Fruit fly (Drosophila melanogaster) whole organism, embryonic: ENCODE results near the gene CG42307.
A peak's percentile ranks its signal among the peaks of the same experiment; 100 is the strongest.

Experiments
- Blimp-1 ChIP-seq: fragments of 200-800 bp; sonication (Bioruptor generic); optimal IDR thresholded peaks from 3 replicates; lab custom pipeline; 2018; ENCODE audit warnings: missing biosample characterization, missing genetic modification characterization, mild to moderate bottlenecking, moderate library complexity, missing genetic modification reagents
- CG1024 ChIP-seq: fragments of 200-800 bp; sonication (Bioruptor generic); IDR thresholded peaks from 2 replicates; pipeline ENCODE4 v1.3.6; 2022; ENCODE audit warnings: missing biosample characterization, missing genetic modification characterization
- CG10462 ChIP-seq: fragments of 200-800 bp; sonication (Bioruptor generic); optimal IDR thresholded peaks from 2 replicates; lab custom pipeline; 2016; ENCODE audit warnings: missing biosample characterization, missing genetic modification characterization
- CG11398 ChIP-seq: fragments of 200-800 bp; sonication (Bioruptor generic); optimal IDR thresholded peaks from 2 replicates; lab custom pipeline; 2016; ENCODE audit warnings: missing biosample characterization, missing genetic modification characterization
- CG12391 ChIP-seq: fragments of 200-800 bp; sonication (Bioruptor generic); optimal IDR thresholded peaks from 3 replicates; lab custom pipeline; 2018; ENCODE audit warnings: missing biosample characterization, mild to moderate bottlenecking, missing genetic modification characterization, moderate library complexity
- CG14710 ChIP-seq: fragments of 200-800 bp; sonication (Bioruptor generic); optimal IDR thresholded peaks from 3 replicates; lab custom pipeline; 2019; ENCODE audit warnings: missing biosample characterization, mild to moderate bottlenecking, missing genetic modification characterization, moderate library complexity
- CG15011 ChIP-seq: fragments of 200-800 bp; sonication (Bioruptor generic); optimal IDR thresholded peaks from 3 replicates; lab custom pipeline; 2018; ENCODE audit warnings: missing biosample characterization, mild to moderate bottlenecking, missing genetic modification characterization
- CG15073 ChIP-seq: fragments of 200-800 bp; sonication (Bioruptor generic); optimal IDR thresholded peaks from 2 replicates; lab custom pipeline; 2016; ENCODE audit warnings: missing biosample characterization, missing genetic modification characterization
- CG15479 ChIP-seq: fragments of 200-800 bp; sonication (Bioruptor generic); optimal IDR thresholded peaks from 3 replicates; lab custom pipeline; 2019; ENCODE audit warnings: missing biosample characterization, mild to moderate bottlenecking, missing genetic modification characterization, moderate library complexity
- CG16863 ChIP-seq: fragments of 200-800 bp; sonication (Bioruptor generic); optimal IDR thresholded peaks from 3 replicates; lab custom pipeline; 2016; ENCODE audit warnings: missing biosample characterization, missing genetic modification characterization
- CG17328 ChIP-seq: fragments of 200-800 bp; sonication (Bioruptor generic); IDR thresholded peaks from 2 replicates; pipeline ENCODE4 v1.3.6; 2022; ENCODE audit warnings: missing biosample characterization, missing genetic modification characterization
- CG2875 ChIP-seq: fragments of 200-800 bp; sonication (Bioruptor generic); optimal IDR thresholded peaks from 2 replicates; lab custom pipeline; 2017; ENCODE audit warnings: missing biosample characterization, mild to moderate bottlenecking, missing genetic modification characterization, missing genetic modification reagents
- CG30403 ChIP-seq: fragments of 200-800 bp; sonication (Bioruptor generic); optimal IDR thresholded peaks from 3 replicates; lab custom pipeline; 2016; ENCODE audit warnings: missing biosample characterization, missing genetic modification characterization
- CG30431 ChIP-seq: fragments of 200-800 bp; sonication (Bioruptor generic); optimal IDR thresholded peaks from 2 replicates; lab custom pipeline; 2017; ENCODE audit warnings: missing biosample characterization, missing genetic modification characterization
- CG33213 ChIP-seq: fragments of 200-800 bp; sonication (Bioruptor generic); optimal IDR thresholded peaks from 3 replicates; lab custom pipeline; 2016; ENCODE audit warnings: missing biosample characterization, missing genetic modification characterization
- CG5180 ChIP-seq: fragments of 200-800 bp; sonication (Bioruptor generic); optimal IDR thresholded peaks from 3 replicates; lab custom pipeline; 2017; ENCODE audit warnings: missing biosample characterization, missing genetic modification characterization, mild to moderate bottlenecking, moderate library complexity, missing genetic modification reagents
- CG5245 ChIP-seq: fragments of 200-800 bp; sonication (Bioruptor generic); optimal IDR thresholded peaks from 3 replicates; lab custom pipeline; 2016; ENCODE audit warnings: missing biosample characterization, missing genetic modification characterization
- CG6813 ChIP-seq: fragments of 200-800 bp; sonication (Bioruptor generic); optimal IDR thresholded peaks from 2 replicates; lab custom pipeline; 2017; ENCODE audit warnings: missing biosample characterization, missing genetic modification characterization, mild to moderate bottlenecking, moderate library complexity, missing genetic modification reagents
- CG7928 ChIP-seq: fragments of 200-800 bp; sonication (Bioruptor generic); optimal IDR thresholded peaks from 2 replicates; lab custom pipeline; 2017; ENCODE audit warnings: missing biosample characterization, mild to moderate bottlenecking, missing genetic modification characterization
- CG7987 ChIP-seq: fragments of 200-800 bp; sonication (Bioruptor generic); optimal IDR thresholded peaks from 2 replicates; lab custom pipeline; 2018; ENCODE audit warnings: missing biosample characterization, mild to moderate bottlenecking, missing genetic modification characterization, moderate library complexity
- CG9932 ChIP-seq: fragments of 200-800 bp; sonication (Bioruptor generic); IDR thresholded peaks from 2 replicates; pipeline ENCODE4 v1.3.6; 2022; ENCODE audit warnings: missing biosample characterization, missing genetic modification characterization
- D19A ChIP-seq: fragments of 200-800 bp; optimal IDR thresholded peaks from 3 replicates; lab custom pipeline; 2019; ENCODE audit warnings: missing biosample characterization, mild to moderate bottlenecking, missing genetic modification characterization, moderate library complexity
- Deaf1 ChIP-seq: fragments of 200-800 bp; optimal IDR thresholded peaks from 3 replicates; lab custom pipeline; 2019; ENCODE audit warnings: missing biosample characterization, mild to moderate bottlenecking, missing genetic modification characterization, moderate library complexity
- HLH4C ChIP-seq: fragments of 200-800 bp; sonication (Bioruptor generic); IDR thresholded peaks from 3 replicates; pipeline ENCODE4 v1.3.6; 2022; ENCODE audit warnings: missing biosample characterization, missing genetic modification characterization; ENCODE audit not compliant: partially characterized antibody
- Hr3 ChIP-seq: fragments of 200-800 bp; sonication (Bioruptor generic); optimal IDR thresholded peaks from 3 replicates; lab custom pipeline; 2016; ENCODE audit warnings: missing biosample characterization, missing genetic modification characterization
- Lim3 ChIP-seq: fragments of 200-800 bp; sonication (Bioruptor generic); IDR thresholded peaks from 2 replicates; pipeline ENCODE4 v1.3.6; 2022; ENCODE audit warnings: missing biosample characterization, missing genetic modification characterization
- Med ChIP-seq: fragments of 200-800 bp; sonication (Bioruptor generic); peaks from one replicate; lab custom pipeline; 2016; ENCODE audit warnings: missing biosample characterization, missing genetic modification characterization, mild to moderate bottlenecking, inconsistent platforms, moderate library complexity
- Trl ChIP-seq, 3 experiments: fragments of >200 bp in 2 of 3; fragments of 200-800 bp in 1 of 3; sonication (Bioruptor generic) in 1 of 3; optimal IDR thresholded peaks; 2 replicates in 1 of 3; 3 replicates in 2 of 3; lab custom pipeline; 2016 to 2017; ENCODE audit warnings: missing biosample characterization in 1 of 3, missing genetic modification characterization in 1 of 3
- ab ChIP-seq: fragments of 200-800 bp; sonication (Bioruptor generic); optimal IDR thresholded peaks from 2 replicates; lab custom pipeline; 2016; ENCODE audit warnings: missing biosample characterization, missing genetic modification characterization
- ap ChIP-seq: fragments of 200-800 bp; sonication (Bioruptor generic); IDR thresholded peaks from 2 replicates; pipeline ENCODE4 v1.3.6; 2022; ENCODE audit warnings: missing biosample characterization, missing genetic modification characterization
- ato ChIP-seq: fragments of 200-800 bp; sonication (Bioruptor generic); IDR thresholded peaks from 2 replicates; pipeline ENCODE4 v1.3.6; 2022; ENCODE audit warnings: missing biosample characterization, missing genetic modification characterization; ENCODE audit not compliant: partially characterized antibody
- az2 ChIP-seq: fragments of 200-800 bp; sonication (Bioruptor generic); optimal IDR thresholded peaks from 3 replicates; lab custom pipeline; 2016; ENCODE audit warnings: missing biosample characterization, missing genetic modification characterization
- cad ChIP-seq: fragments of >200 bp; optimal IDR thresholded peaks from 2 replicates; lab custom pipeline; 2017; ENCODE audit warnings: missing biosample characterization, missing genetic modification characterization
- chn ChIP-seq: fragments of 200-800 bp; sonication (Bioruptor generic); optimal IDR thresholded peaks from 2 replicates; lab custom pipeline; 2016; ENCODE audit warnings: missing biosample characterization, missing genetic modification characterization
- da ChIP-seq: fragments of 200-800 bp; sonication (Bioruptor generic); optimal IDR thresholded peaks from 2 replicates; lab custom pipeline; 2016; ENCODE audit warnings: missing biosample characterization, missing genetic modification characterization
- ems ChIP-seq: fragments of 200-800 bp; sonication (Bioruptor generic); optimal IDR thresholded peaks from 3 replicates; lab custom pipeline; 2016; ENCODE audit warnings: missing biosample characterization, missing genetic modification characterization
- esg ChIP-seq: fragments of 200-800 bp; sonication (Bioruptor generic); conservative IDR thresholded peaks from 2 replicates; pipeline ENCODE4 v1.3.6; 2022; ENCODE audit warnings: missing biosample characterization, missing genetic modification characterization
- fd96Cb ChIP-seq: fragments of 200-800 bp; sonication (Bioruptor generic); optimal IDR thresholded peaks from 2 replicates; lab custom pipeline; 2018; ENCODE audit warnings: missing biosample characterization, mild to moderate bottlenecking, missing genetic modification characterization, moderate library complexity
- gfzf ChIP-seq: fragments of 200-800 bp; sonication (Bioruptor generic); optimal IDR thresholded peaks from 2 replicates; lab custom pipeline; 2016; ENCODE audit warnings: missing biosample characterization, mild to moderate bottlenecking, missing genetic modification characterization, moderate library complexity
- inv ChIP-seq: fragments of 200-800 bp; sonication (Bioruptor generic); IDR thresholded peaks from 2 replicates; pipeline ENCODE4 v1.3.6; 2022; ENCODE audit warnings: missing biosample characterization, missing genetic modification characterization; ENCODE audit not compliant: partially characterized antibody
- jumu ChIP-seq: fragments of 200-800 bp; sonication (Bioruptor generic); optimal IDR thresholded peaks from 3 replicates; lab custom pipeline; 2016; ENCODE audit warnings: missing biosample characterization, missing genetic modification characterization
- lilli ChIP-seq: fragments of 200-800 bp; sonication (Bioruptor generic); optimal IDR thresholded peaks from 3 replicates; lab custom pipeline; 2016; ENCODE audit warnings: missing biosample characterization, missing genetic modification characterization
- nerfin-1 ChIP-seq: fragments of 200-800 bp; sonication (Bioruptor generic); optimal IDR thresholded peaks from 3 replicates; lab custom pipeline; 2019; ENCODE audit warnings: missing biosample characterization, mild to moderate bottlenecking, missing genetic modification characterization, moderate library complexity
- pb ChIP-seq: fragments of 200-800 bp; sonication (Bioruptor generic); optimal IDR thresholded peaks from 3 replicates; lab custom pipeline; 2016; ENCODE audit warnings: missing biosample characterization, missing genetic modification characterization
- row ChIP-seq: fragments of 200-800 bp; sonication (Bioruptor generic); IDR thresholded peaks from 3 replicates; pipeline ENCODE4 v1.3.6; 2022; ENCODE audit warnings: missing biosample characterization, missing genetic modification characterization
- run ChIP-seq: fragments of 200-800 bp; sonication (Bioruptor generic); optimal IDR thresholded peaks from 3 replicates; lab custom pipeline; 2018; ENCODE audit warnings: missing biosample characterization, mild to moderate bottlenecking, missing genetic modification characterization
- seq ChIP-seq: fragments of 200-800 bp; sonication (Bioruptor generic); IDR thresholded peaks from 2 replicates; pipeline ENCODE4 v1.3.6; 2022; ENCODE audit warnings: missing biosample characterization, missing genetic modification characterization
- sisA ChIP-seq: fragments of 200-800 bp; sonication (Bioruptor generic); IDR thresholded peaks from 2 replicates; pipeline ENCODE4 v1.3.6; 2022; ENCODE audit warnings: missing biosample characterization, missing genetic modification characterization
- unc-4 ChIP-seq: fragments of 200-800 bp; sonication (Bioruptor generic); IDR thresholded peaks from 2 replicates; pipeline ENCODE4 v1.3.6; 2022; ENCODE audit warnings: missing biosample characterization, missing genetic modification characterization; ENCODE audit not compliant: partially characterized antibody

The CG42307 gene

DNA sequence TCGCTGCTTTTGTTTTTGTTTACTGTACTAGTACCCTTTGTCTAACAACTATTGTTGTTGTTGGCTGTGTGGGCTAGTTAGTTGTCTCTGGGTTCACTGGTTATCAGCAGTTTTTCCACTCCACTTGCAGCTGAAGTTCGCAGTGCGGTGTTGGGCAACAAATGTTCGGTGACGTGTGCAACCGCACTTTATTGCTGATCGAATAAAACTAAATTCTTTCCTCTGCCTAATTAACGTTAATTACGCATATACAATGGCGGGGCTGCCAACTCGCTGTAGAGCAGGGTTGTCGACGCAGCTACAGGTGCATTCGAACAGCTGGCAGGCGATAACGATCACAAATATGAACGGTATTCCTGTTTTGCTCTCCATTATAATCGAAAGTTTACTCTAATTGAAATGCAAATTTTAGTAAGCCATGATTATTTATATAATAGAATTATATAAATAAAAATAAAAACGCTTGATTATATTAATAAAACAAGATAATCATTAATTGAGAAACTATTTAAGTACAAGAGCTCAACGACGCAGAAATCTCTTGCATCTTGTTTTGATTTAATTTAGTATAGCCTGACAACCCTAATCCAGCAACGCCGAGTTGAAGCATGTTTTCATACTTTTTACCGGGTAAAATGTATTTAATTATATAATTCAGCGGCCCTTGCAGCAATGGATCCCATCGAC is at the start of gene CG42307, which contains the start of the genes mrva and mus312:
TSS of gene CG42307 (plus strand) at position 566 of the 687 bp plus-strand sequence.
TSS of gene mrva (minus strand) at position 276 of the 687 bp plus-strand sequence.
TSS of gene mus312 (plus strand) at position 566 of the 687 bp plus-strand sequence.
- TF ChIP-seq gfzf (GFP tag; lab: Kevin White, UChicago), result no peak
- no peak for TF ChIP-seq Deaf1 (tag; lab: Kevin White, UChicago)
- peak; percentile 32; the same call in 1 of the 3 replicates for TF ChIP-seq HLH4C (GFP tag; lab: Robert Waterston, UW)
- TF ChIP-seq run (tag; lab: Kevin White, UChicago), result peak; percentile 80
- no peak for TF ChIP-seq CG5180 (GFP tag; lab: Kevin White, UChicago)
- TF ChIP-seq nerfin-1, result peak; percentile 81
- peak; percentile 33 for TF ChIP-seq ems (GFP tag; lab: Kevin White, UChicago)
- peak; percentile 27 for TF ChIP-seq CG15479 (GFP tag; lab: Kevin White, UChicago)
- TF ChIP-seq ab, result peak; percentile 33
- TF ChIP-seq jumu (GFP tag; lab: Kevin White, UChicago), result peak; percentile 1
- TF ChIP-seq pb (GFP tag; lab: Kevin White, UChicago), result peak; percentile 24
- TF ChIP-seq Lim3 (GFP tag; lab: Robert Waterston, UW), result 0 out of 2 replicates have a peak, but pooled peaks have one; percentile 28
- no peak for TF ChIP-seq CG16863 (GFP tag; lab: Kevin White, UChicago)
- peak; percentile 95 for TF ChIP-seq CG14710 (tag; lab: Kevin White, UChicago)
- no peak for TF ChIP-seq Trl (optimal IDR thresholded peaks at IDR 0.05; lab: Kevin White, UChicago)
- TF ChIP-seq Trl (GFP tag; optimal IDR thresholded peaks at IDR 0.05; lab: Kevin White, UChicago), result peak; percentile 42
- TF ChIP-seq da (GFP tag; lab: Kevin White, UChicago), result no peak
- TF ChIP-seq CG7987 (GFP tag; lab: Kevin White, UChicago), result peak; percentile 31
- TF ChIP-seq CG30431 (GFP tag; lab: Kevin White, UChicago), result peak; percentile 56
- peak; percentile 97 for TF ChIP-seq CG12391 (tag; lab: Kevin White, UChicago)
- TF ChIP-seq CG6813 (GFP tag; lab: Kevin White, UChicago), result peak; percentile 85
- TF ChIP-seq Med (GFP tag; lab: Kevin White, UChicago), result peak; percentile 94
- TF ChIP-seq unc-4 (GFP tag; lab: Robert Waterston, UW), result peak; percentile 46
- TF ChIP-seq az2 (GFP tag; lab: Kevin White, UChicago), result peak; percentile 88
- TF ChIP-seq sisA (GFP tag; lab: Robert Waterston, UW), result peak; percentile 74
- TF ChIP-seq CG2875 (GFP tag; lab: Kevin White, UChicago), result peak; percentile 52
- no peak for TF ChIP-seq CG11398 (GFP tag; lab: Kevin White, UChicago)
- no peak for TF ChIP-seq inv (GFP tag; lab: Robert Waterston, UW)
- TF ChIP-seq chn (GFP tag; lab: Kevin White, UChicago), result peak; percentile 52
- TF ChIP-seq ap, result peak; percentile 53; the same call in 1 of the 2 replicates
- peak; percentile 86 for TF ChIP-seq esg (GFP tag; lab: Robert Waterston, UW)
- TF ChIP-seq CG7928 (GFP tag; lab: Kevin White, UChicago), result peak; percentile 47
- peak; percentile 72 for TF ChIP-seq CG10462 (GFP tag; lab: Kevin White, UChicago)
- peak; percentile 85 for TF ChIP-seq fd96Cb (tag; lab: Kevin White, UChicago)
- TF ChIP-seq CG15073 (GFP tag; lab: Kevin White, UChicago), result peak; percentile 41
- peak; percentile 92 for TF ChIP-seq CG9932 (GFP tag; lab: Robert Waterston, UW)
- TF ChIP-seq row (GFP tag; lab: Robert Waterston, UW), result peak; percentile 96
- peak; percentile 61; the same call in 1 of the 2 replicates for TF ChIP-seq seq (GFP tag; lab: Robert Waterston, UW)
- TF ChIP-seq CG15011 (GFP tag; lab: Kevin White, UChicago), result no peak
- peak; percentile 44 for TF ChIP-seq CG33213 (GFP tag; lab: Kevin White, UChicago)
- TF ChIP-seq cad, result no peak
- no peak for TF ChIP-seq CG1024 (GFP tag; lab: Robert Waterston, UW)
- peak; percentile 78 for TF ChIP-seq lilli (GFP tag; lab: Kevin White, UChicago)
- TF ChIP-seq CG17328 (GFP tag; lab: Robert Waterston, UW), result peak; percentile 79
- TF ChIP-seq CG30403 (GFP tag; lab: Kevin White, UChicago), result peak; percentile 84
- 0 out of 2 replicates have a peak, but pooled peaks have one; percentile 39 for TF ChIP-seq ato (GFP tag; lab: Robert Waterston, UW)
- TF ChIP-seq Hr3, result peak; percentile 90
- peak; percentile 29 for TF ChIP-seq CG5245 (GFP tag; lab: Kevin White, UChicago)
- peak; percentile 88 for TF ChIP-seq D19A (tag; lab: Kevin White, UChicago)
- peak; percentile 90 for TF ChIP-seq Blimp-1 (GFP tag; lab: Kevin White, UChicago)
